Fruit fly (Drosophila melanogaster) Kc167 (cell line): Measurements from ENCODE around the gene Gk2.

Experiments used
- Sin3A ChIP-seq: fragments of >200 bp; optimal IDR thresholded peaks from 2 replicates; lab custom pipeline; 2018; ENCODE audit warnings: missing external identifiers
- psq ChIP-seq: fragments of >200 bp; optimal IDR thresholded peaks from 2 replicates; lab custom pipeline; 2017; ENCODE audit warnings: missing external identifiers
- ttk ChIP-seq: sonication (Bioruptor generic); optimal IDR thresholded peaks from 2 replicates; lab custom pipeline; 2017; ENCODE audit warnings: missing external identifiers

dm6 chr3L:1730873-1731272, 7.3 kb upstream of the Gk2 start, which contains the start of gene drpr:
- TF ChIP-seq psq (lab: Kevin White, UChicago) (no peak), Sin3A (lab: Kevin White, UChicago) (no peak), ttk (lab: Kevin White, UChicago) (no peak)
